Fruit fly (Drosophila melanogaster) whole organism: ENCODE measurements around the gene Ir7g.

Experiments used
- CG8478 ChIP-seq: fragments of >200 bp; optimal IDR thresholded peaks from 2 replicates; lab custom pipeline; 2018; ENCODE audit warnings: inconsistent platforms
- Dll ChIP-seq: fragments of >200 bp; optimal IDR thresholded peaks from 2 replicates; lab custom pipeline; 2017
- EcR ChIP-seq, 2 experiments: fragments of >200 bp; optimal IDR thresholded peaks; 2 replicates each; lab custom pipeline; 2017; ENCODE audit warnings: missing biosample characterization in 2 of 2, missing genetic modification characterization in 2 of 2, missing genetic modification reagents in 2 of 2
- pan ChIP-seq: fragments of >200 bp; optimal IDR thresholded peaks from 2 replicates; lab custom pipeline; 2017
- psq ChIP-seq: fragments of >200 bp; optimal IDR thresholded peaks from 2 replicates; lab custom pipeline; 2017
- usp ChIP-seq: fragments of >200 bp; optimal IDR thresholded peaks from 2 replicates; lab custom pipeline; 2017; ENCODE audit warnings: missing biosample characterization, missing genetic modification characterization, mixed read lengths

dm6 chrX:7935798-7936572 lies 51.5 kb downstream of the Ir7g start, which contains the start of gene Ubr3:
- TF ChIP-seq CG8478 (lab: Kevin White, UChicago) (no peak), psq (lab: Kevin White, UChicago) (no peak), EcR (GFP tag; optimal IDR thresholded peaks at IDR 0.05; lab: Kevin White, UChicago) (no peak), Dll (lab: Kevin White, UChicago) (no peak), pan (no peak), usp (GFP tag; lab: Kevin White, UChicago) (no peak)
